Fruit fly (Drosophila melanogaster): Measurements from ENCODE around the gene CG32284.

CG32284 gene

DNA sequence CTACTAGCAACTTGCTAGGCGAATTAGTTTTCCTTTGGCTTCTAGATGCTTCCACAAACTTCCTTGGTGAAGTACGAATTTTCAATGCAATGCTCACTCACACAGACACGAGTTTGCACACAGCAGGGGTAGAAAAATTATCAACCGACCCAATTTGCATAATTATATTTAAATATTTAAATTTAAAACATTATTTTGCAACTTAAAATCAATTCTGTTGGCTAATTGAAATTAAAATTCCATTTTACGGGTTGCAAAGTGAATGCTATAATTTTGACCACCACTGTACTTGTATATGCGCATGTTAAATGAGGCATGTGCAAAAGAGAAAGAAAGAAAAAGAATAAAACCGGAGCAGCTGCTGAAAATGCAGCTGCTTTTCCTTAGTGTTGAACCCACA lies 7.6 kb downstream of the CG32284 start (continued):
- TF ChIP-seq NK7.1 (GFP tag; optimal IDR thresholded peaks at IDR 0.05) (peak; percentile 46), lov (optimal IDR thresholded peaks at IDR 0.05) (no peak), lov (GFP tag; IDR thresholded peaks at IDR 0.05) (peak; percentile 88), CG13296 (GFP tag; optimal IDR thresholded peaks at IDR 0.05) (peak; percentile 92), row (GFP tag; IDR thresholded peaks at IDR 0.05) (peak; percentile 95), ham (GFP tag; IDR thresholded peaks at IDR 0.05) (no peak), CG10543 (GFP tag; optimal IDR thresholded peaks at IDR 0.05) (peak; percentile 59), CG2129 (GFP tag; IDR thresholded peaks at IDR 0.05; ENCODE audit: partially characterized antibody) (no peak), CG15269 (tag; optimal IDR thresholded peaks at IDR 0.05) (peak; percentile 96), CG4617 (GFP tag; optimal IDR thresholded peaks at IDR 0.05; ENCODE audit: borderline replicate concordance) (peak; percentile 61), hkb (optimal IDR thresholded peaks at IDR 0.05) (no peak), hkb (GFP tag; IDR thresholded peaks at IDR 0.05) (peak; percentile 97), nau (GFP tag; optimal IDR thresholded peaks at IDR 0.05) (peak; percentile 90), HLHmδ (GFP tag; optimal IDR thresholded peaks at IDR 0.05) (no peak), B-H1 (GFP tag; IDR thresholded peaks at IDR 0.05) (peak; percentile 93), CG6272 (GFP tag; IDR thresholded peaks at IDR 0.05) (peak; percentile 81), CG17612 (GFP tag; IDR thresholded peaks at IDR 0.05) (peak; percentile 70), CG9437 (GFP tag; optimal IDR thresholded peaks at IDR 0.05) (peak; percentile 84), Kr (GFP tag; optimal IDR thresholded peaks at IDR 0.05) (no peak), CG18476 (GFP tag; optimal IDR thresholded peaks at IDR 0.05) (peak; percentile 86), CG10147 (GFP tag; optimal IDR thresholded peaks at IDR 0.05) (peak; percentile 93), CG34376 (GFP tag; optimal IDR thresholded peaks at IDR 0.05) (peak; percentile 28), CG7928 (GFP tag; optimal IDR thresholded peaks at IDR 0.05) (peak; percentile 50), wdn (GFP tag; IDR thresholded peaks at IDR 0.05) (peak; percentile 73), CG14014 (GFP tag; IDR thresholded peaks at IDR 0.05) (peak; percentile 94), CG5180 (GFP tag; optimal IDR thresholded peaks at IDR 0.05) (peak; percentile 80), CG2120 (GFP tag; optimal IDR thresholded peaks at IDR 0.05) (peak; percentile 84), ems (GFP tag; optimal IDR thresholded peaks at IDR 0.05) (peak; percentile 63), Sin3A (optimal IDR thresholded peaks at IDR 0.05) (no peak), Rx (GFP tag; IDR thresholded peaks at IDR 0.05) (peak; percentile 93), sr (GFP tag; IDR thresholded peaks at IDR 0.05) (peak; percentile 54; the same call in 1 of the 3 replicates), disco-r (GFP tag; optimal IDR thresholded peaks at IDR 0.05) (peak; percentile 28), hb (GFP tag; IDR thresholded peaks at IDR 0.05; ENCODE audit: partially characterized antibody) (no peak), pan (optimal IDR thresholded peaks at IDR 0.05) (no peak), pan (GFP tag; optimal IDR thresholded peaks at IDR 0.05 in 1 of 2, IDR thresholded peaks at IDR 0.05 in 1 of 2) (peak in 1 of 2 experiments; percentile 97), CG8765 (GFP tag; IDR thresholded peaks at IDR 0.05) (peak; percentile 81), gsb (GFP tag; IDR thresholded peaks at IDR 0.05) (peak; percentile 93), fru (optimal IDR thresholded peaks at IDR 0.05) (no peak), fd64A (GFP tag; optimal IDR thresholded peaks at IDR 0.05) (peak; percentile 86), CG31388 (GFP tag; optimal IDR thresholded peaks at IDR 0.05) (peak; percentile 64), tx (GFP tag; optimal IDR thresholded peaks at IDR 0.05) (peak; percentile 5)

DNA sequence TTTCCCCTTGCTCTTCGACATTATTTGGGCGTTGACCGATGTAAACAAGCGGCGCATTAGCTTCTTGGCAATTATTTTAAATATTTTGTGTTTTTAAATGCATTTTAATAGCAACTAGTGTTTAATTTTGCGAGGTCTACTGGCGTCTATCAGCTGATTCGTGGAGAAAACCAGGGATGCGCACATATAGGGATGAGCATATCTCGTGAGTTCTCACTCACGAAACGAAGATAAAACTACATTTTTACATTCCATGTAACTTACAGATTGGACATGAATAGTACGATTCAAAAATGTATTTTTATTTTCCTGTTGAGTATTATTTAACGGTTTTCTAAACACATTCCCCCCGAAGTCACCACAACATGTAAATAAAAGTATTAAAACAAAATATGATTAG lies 11.0 kb downstream of the CG32284 start, which contains the start of gene CG14966:
TSS of gene CG14966 (minus strand) at position 168 of the 400 bp plus-strand sequence.
- TF ChIP-seq CG12391 (tag; optimal IDR thresholded peaks at IDR 0.05) (peak; percentile 33), zen2 (GFP tag; IDR thresholded peaks at IDR 0.05; ENCODE audit: partially characterized antibody) (peak; percentile 80), mam (GFP tag; optimal IDR thresholded peaks at IDR 0.05) (peak; percentile 62), CG7745 (tag; optimal IDR thresholded peaks at IDR 0.05) (no peak), Dll (GFP tag; IDR thresholded peaks at IDR 0.05; ENCODE audit: partially characterized antibody) (peak; percentile 91), ci (GFP tag; IDR thresholded peaks at IDR 0.05) (peak; percentile 50; the same call in 1 of the 3 replicates), lbe (GFP tag; optimal IDR thresholded peaks at IDR 0.05) (peak; percentile 17), Chrac-16 (GFP tag; optimal IDR thresholded peaks at IDR 0.05) (peak; percentile 4), nom (GFP tag; optimal IDR thresholded peaks at IDR 0.05) (peak; percentile 33), CG14014 (GFP tag; IDR thresholded peaks at IDR 0.05) (peak; percentile 57; the same call in 1 of the 2 replicates), CG4282 (GFP tag; optimal IDR thresholded peaks at IDR 0.05) (no peak), nerfin-2 (GFP tag; IDR thresholded peaks at IDR 0.05; ENCODE audit: partially characterized antibody) (peak; percentile 66; the same call in 1 of the 2 replicates), tio (GFP tag; optimal IDR thresholded peaks at IDR 0.05) (no peak), CG5245 (GFP tag; optimal IDR thresholded peaks at IDR 0.05) (no peak)

All from whole organism, embryonic.